Fruit fly (Drosophila melanogaster): ENCODE data around the gene CG5001.

The CG5001 gene

DNA sequence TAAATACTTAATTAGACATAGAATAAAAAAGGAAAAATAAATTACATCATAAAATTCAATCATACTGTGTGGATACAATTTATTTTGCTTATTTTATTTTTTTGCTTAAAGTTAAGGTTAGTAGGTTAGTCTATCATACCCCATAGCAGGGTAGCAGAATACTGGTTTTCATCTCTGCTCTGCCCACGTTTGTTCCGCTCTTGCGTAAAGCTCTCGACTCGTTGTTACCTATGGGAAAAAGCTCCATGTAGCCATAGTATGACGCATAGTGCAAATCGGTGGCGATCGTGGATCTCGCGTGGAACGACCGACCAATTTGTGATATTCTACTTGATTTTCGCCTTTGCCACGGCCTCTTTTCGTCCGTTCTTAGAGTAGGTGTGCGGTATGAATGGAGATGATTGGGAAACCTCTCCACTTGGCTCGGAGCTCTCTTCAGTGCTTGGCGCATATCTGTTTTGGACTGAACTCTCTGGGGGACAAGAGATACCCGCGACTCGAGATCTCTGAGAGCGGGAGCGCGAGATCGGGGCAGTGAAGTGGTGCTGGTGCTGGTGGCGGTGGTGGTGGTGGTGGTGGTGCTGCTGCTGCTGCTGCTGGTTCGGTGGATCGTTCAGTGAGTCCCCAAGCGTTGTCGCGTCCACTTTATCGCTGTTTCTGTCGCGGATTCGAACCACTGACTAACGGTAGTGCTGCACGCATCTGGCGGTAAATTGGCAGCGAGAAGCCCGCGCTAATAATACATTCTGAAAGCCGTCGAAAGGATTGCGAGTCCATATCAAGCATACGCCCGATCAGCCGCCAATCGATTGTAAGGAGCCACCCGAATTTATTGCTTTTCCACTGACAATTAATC lies at the start of gene CG5001 (continued):
- peak; percentile 63 for TF ChIP-seq CG4854 (GFP tag; optimal IDR thresholded peaks at IDR 0.05)
- no peak for TF ChIP-seq z (GFP tag; IDR thresholded peaks at IDR 0.05)
- TF ChIP-seq ara (GFP tag; IDR thresholded peaks at IDR 0.05) = peak; percentile 76
- peak; percentile 63 for TF ChIP-seq mirr (GFP tag; optimal IDR thresholded peaks at IDR 0.05)
- TF ChIP-seq gcm (GFP tag; optimal IDR thresholded peaks at IDR 0.05) = peak; percentile 88
- TF ChIP-seq Asciz (GFP tag; optimal IDR thresholded peaks at IDR 0.05) = no peak
- peak; percentile 43 for TF ChIP-seq wdn (GFP tag; IDR thresholded peaks at IDR 0.05)
- no peak for TF ChIP-seq usp (GFP tag; optimal IDR thresholded peaks at IDR 0.05)
- peak; percentile 60 for TF ChIP-seq CG33213 (GFP tag; optimal IDR thresholded peaks at IDR 0.05)
- no peak for TF ChIP-seq Neu2 (GFP tag; optimal IDR thresholded peaks at IDR 0.05; ENCODE audit: borderline replicate concordance)
- peak; percentile 77 for TF ChIP-seq gcm2 (GFP tag; optimal IDR thresholded peaks at IDR 0.05)
- no peak for TF ChIP-seq dmrt99B (tag; optimal IDR thresholded peaks at IDR 0.05)
- TF ChIP-seq Ets97D (GFP tag; optimal IDR thresholded peaks at IDR 0.05) = peak; percentile 34
- peak; percentile 61 for TF ChIP-seq seq (GFP tag; IDR thresholded peaks at IDR 0.05)
- TF ChIP-seq Fer3 (tag; optimal IDR thresholded peaks at IDR 0.05) = peak; percentile 94
- TF ChIP-seq dan (GFP tag; IDR thresholded peaks at IDR 0.05) = no peak
- peak; percentile 40 for TF ChIP-seq ftz-f1 (GFP tag; optimal IDR thresholded peaks at IDR 0.05)
- peak; percentile 59 for TF ChIP-seq Camta (GFP tag; optimal IDR thresholded peaks at IDR 0.05)
- peak; percentile 69 for TF ChIP-seq pho (GFP tag; optimal IDR thresholded peaks at IDR 0.05)
- no peak for TF ChIP-seq p53 (GFP tag; optimal IDR thresholded peaks at IDR 0.05)
- TF ChIP-seq ems (GFP tag; optimal IDR thresholded peaks at IDR 0.05) = peak; percentile 75
- peak; percentile 58 for TF ChIP-seq jumu (GFP tag; optimal IDR thresholded peaks at IDR 0.05)
- TF ChIP-seq bsh (GFP tag; optimal IDR thresholded peaks at IDR 0.05) = peak; percentile 9 to 92
- no peak for TF ChIP-seq sc (optimal IDR thresholded peaks at IDR 0.05)
- peak; percentile 60 for TF ChIP-seq sc (GFP tag; optimal IDR thresholded peaks at IDR 0.05)
- TF ChIP-seq CHES-1-like (GFP tag; optimal IDR thresholded peaks at IDR 0.05) = peak; percentile 68
- peak; percentile 81 for TF ChIP-seq CG12659 (GFP tag; optimal IDR thresholded peaks at IDR 0.05)
- TF ChIP-seq eve (GFP tag; optimal IDR thresholded peaks at IDR 0.05) = no peak
- TF ChIP-seq ranshi (GFP tag; IDR thresholded peaks at IDR 0.05) = peak; percentile 85
- TF ChIP-seq MTF-1 (GFP tag; optimal IDR thresholded peaks at IDR 0.05; ENCODE audit: borderline replicate concordance) = peak; percentile 82
- TF ChIP-seq Stat92E (GFP tag; optimal IDR thresholded peaks at IDR 0.05) = no peak
- TF ChIP-seq CG2129 (GFP tag; IDR thresholded peaks at IDR 0.05; ENCODE audit: partially characterized antibody) = no peak
- peak; percentile 89 for TF ChIP-seq ci (GFP tag; IDR thresholded peaks at IDR 0.05)
- TF ChIP-seq Max (GFP tag; optimal IDR thresholded peaks at IDR 0.05) = peak; percentile 70
- TF ChIP-seq CG2120 (GFP tag; optimal IDR thresholded peaks at IDR 0.05) = peak; percentile 87
- peak; percentile 57 to 74 for TF ChIP-seq chif (GFP tag; optimal IDR thresholded peaks at IDR 0.05)
- TF ChIP-seq CG14667 (GFP tag; IDR thresholded peaks at IDR 0.05) = peak; percentile 78
- TF ChIP-seq salm (tag; optimal IDR thresholded peaks at IDR 0.05) = peak; percentile 74
- no peak for TF ChIP-seq mld (GFP tag; IDR thresholded peaks at IDR 0.05; ENCODE audit: partially characterized antibody)
- TF ChIP-seq ase (GFP tag; IDR thresholded peaks at IDR 0.05) = peak; percentile 87
- TF ChIP-seq CG14710 (tag; optimal IDR thresholded peaks at IDR 0.05) = peak; percentile 76
- peak; percentile 51 for TF ChIP-seq YL-1 (GFP tag; optimal IDR thresholded peaks at IDR 0.05)
- peak; percentile 77 to 86 for TF ChIP-seq dpn (GFP tag; optimal IDR thresholded peaks at IDR 0.05)
- peak; percentile 86 for TF ChIP-seq CG11695 (GFP tag; IDR thresholded peaks at IDR 0.05)
- no peak for TF ChIP-seq CG15011 (GFP tag; optimal IDR thresholded peaks at IDR 0.05)
- peak; percentile 94 for TF ChIP-seq sr (GFP tag; IDR thresholded peaks at IDR 0.05)
- TF ChIP-seq CG12104 (GFP tag; optimal IDR thresholded peaks at IDR 0.05) = peak; percentile 64
- TF ChIP-seq bbx (GFP tag; IDR thresholded peaks at IDR 0.05; ENCODE audit: partially characterized antibody) = no peak
- peak; percentile 76 for TF ChIP-seq onecut (GFP tag; IDR thresholded peaks at IDR 0.05)

Data from whole organism, embryonic.